Worm (Caenorhabditis elegans) whole organism, young adult: ENCODE measurements around the gene srh-264.
"Not testable (repeated sequence)": the region's sequence is repeated elsewhere in the genome, so short reads cannot be mapped to it uniquely, and the experiment has no call there.

Experiments
- ama-1 ChIP-seq, 3 experiments: fragments of 150-350 bp in 1 of 3; sonication (generic microtip) in 2 of 3; optimal IDR thresholded peaks; 2 replicates each; lab custom pipeline; 2014 to 2018; ENCODE audit warnings: missing biosample characterization in 2 of 3, missing genetic modification characterization in 2 of 3, missing genetic modification reagents in 2 of 3
- ceh-100 ChIP-seq: fragments of 200-800 bp; sonication (Bioruptor generic); IDR thresholded peaks from 2 replicates; pipeline ENCODE4 v1.3.6; 2022; ENCODE audit warnings: missing genetic modification reagents, missing genetic modification characterization, missing compliant biosample characterization
- lin-54 ChIP-seq: fragments of 200-800 bp; sonication (Bioruptor generic); optimal IDR thresholded peaks from 2 replicates; lab custom pipeline; 2018; ENCODE audit warnings: mild to moderate bottlenecking, missing genetic modification characterization, missing compliant biosample characterization
- ztf-6 ChIP-seq: fragments of 200-800 bp; sonication (Bioruptor generic); IDR thresholded peaks from 2 replicates; pipeline ENCODE4 v1.3.6; 2022; ENCODE audit warnings: missing genetic modification reagents, missing genetic modification characterization, missing compliant biosample characterization

ce11 chrV:15429125-15429524, 15.2 kb downstream of the srh-264 start:
- not testable (repeated sequence) for TF ChIP-seq ztf-6 (GFP tag; lab: Robert Waterston, UW); lin-54 (GFP tag; lab: Kevin White, UChicago); ama-1 (optimal IDR thresholded peaks at IDR 0.05; lab: Kevin White, UChicago); ama-1 (GFP tag; optimal IDR thresholded peaks at IDR 0.05; lab: Kevin White, UChicago); ceh-100 (GFP tag; lab: Robert Waterston, UW)
